Fruit fly (Drosophila melanogaster) whole organism, embryonic: Measurements from ENCODE around the gene SerRS.

Source experiments
- CG11085 ChIP-seq: fragments of 200-800 bp; sonication (Bioruptor generic); IDR thresholded peaks from 2 replicates; pipeline ENCODE4 v1.3.6; 2022; ENCODE audit warnings: missing biosample characterization, missing genetic modification characterization
- CG11093 ChIP-seq: fragments of 200-800 bp; sonication (Bioruptor generic); IDR thresholded peaks from 3 replicates; pipeline ENCODE4 v1.3.6; 2022; ENCODE audit warnings: missing biosample characterization, missing genetic modification characterization
- CG12942 ChIP-seq: fragments of 200-800 bp; sonication (Bioruptor generic); optimal IDR thresholded peaks from 3 replicates; lab custom pipeline; 2016; ENCODE audit warnings: missing biosample characterization, missing genetic modification characterization
- CG13775 ChIP-seq: fragments of 200-800 bp; sonication (Bioruptor generic); optimal IDR thresholded peaks from 3 replicates; lab custom pipeline; 2017; ENCODE audit warnings: missing biosample characterization, mild to moderate bottlenecking, missing genetic modification characterization
- CG14441 ChIP-seq: fragments of 200-800 bp; sonication (Bioruptor generic); IDR thresholded peaks from 2 replicates; pipeline ENCODE4 v1.3.6; 2022; ENCODE audit warnings: missing biosample characterization, missing genetic modification characterization
- CG1603 ChIP-seq: fragments of 200-800 bp; sonication (Bioruptor generic); optimal IDR thresholded peaks from 2 replicates; lab custom pipeline; 2019; ENCODE audit warnings: missing biosample characterization, mild to moderate bottlenecking, missing genetic modification characterization, moderate library complexity
- CG16779 ChIP-seq: fragments of 200-800 bp; sonication (Bioruptor generic); IDR thresholded peaks from 2 replicates; pipeline ENCODE4 v1.3.6; 2022; ENCODE audit warnings: missing biosample characterization, missing genetic modification characterization
- CG17328 ChIP-seq: fragments of 200-800 bp; sonication (Bioruptor generic); IDR thresholded peaks from 2 replicates; pipeline ENCODE4 v1.3.6; 2022; ENCODE audit warnings: missing biosample characterization, missing genetic modification characterization
- CG18262 ChIP-seq: fragments of 200-800 bp; optimal IDR thresholded peaks from 3 replicates; lab custom pipeline; 2019; ENCODE audit warnings: missing biosample characterization, mild to moderate bottlenecking, missing genetic modification characterization, moderate library complexity
- CG2129 ChIP-seq: fragments of 200-800 bp; sonication (Bioruptor generic); IDR thresholded peaks from 2 replicates; pipeline ENCODE4 v1.3.6; 2022; ENCODE audit warnings: missing biosample characterization, missing genetic modification characterization; ENCODE audit not compliant: partially characterized antibody
- CG2712 ChIP-seq: fragments of 200-800 bp; optimal IDR thresholded peaks from 3 replicates; lab custom pipeline; 2019; ENCODE audit warnings: missing biosample characterization, mild to moderate bottlenecking, missing genetic modification characterization, moderate library complexity
- CG34422 ChIP-seq: fragments of 200-800 bp; sonication (Bioruptor generic); IDR thresholded peaks from 3 replicates; pipeline ENCODE4 v1.3.6; 2022; ENCODE audit warnings: missing biosample characterization, missing genetic modification characterization
- CG3838 ChIP-seq: fragments of 200-800 bp; sonication (Bioruptor generic); optimal IDR thresholded peaks from 3 replicates; lab custom pipeline; 2016; ENCODE audit warnings: missing biosample characterization, missing genetic modification characterization
- CG3995 ChIP-seq: fragments of 200-800 bp; sonication (Bioruptor generic); optimal IDR thresholded peaks from 3 replicates; lab custom pipeline; 2016; ENCODE audit warnings: missing biosample characterization, missing genetic modification characterization
- CG4820 ChIP-seq: fragments of 200-800 bp; sonication (Bioruptor generic); optimal IDR thresholded peaks from 3 replicates; lab custom pipeline; 2016; ENCODE audit warnings: missing biosample characterization, missing genetic modification characterization
- CG7357 ChIP-seq: fragments of 200-800 bp; sonication (Bioruptor generic); IDR thresholded peaks from 3 replicates; pipeline ENCODE4 v1.3.6; 2022; ENCODE audit warnings: missing biosample characterization, missing genetic modification characterization
- CG7839 ChIP-seq: fragments of 200-800 bp; sonication (Bioruptor generic); optimal IDR thresholded peaks from 3 replicates; lab custom pipeline; 2018; ENCODE audit warnings: missing biosample characterization, mild to moderate bottlenecking, missing genetic modification characterization, moderate library complexity
- CG8089 ChIP-seq: fragments of 200-800 bp; sonication (Bioruptor generic); optimal IDR thresholded peaks from 3 replicates; lab custom pipeline; 2016; ENCODE audit warnings: missing biosample characterization, missing genetic modification characterization
- CG9437 ChIP-seq: fragments of 200-800 bp; sonication (Bioruptor generic); optimal IDR thresholded peaks from 2 replicates; lab custom pipeline; 2018; ENCODE audit warnings: missing biosample characterization, mild to moderate bottlenecking, missing genetic modification characterization
- CG9817 ChIP-seq: fragments of 200-800 bp; sonication (Bioruptor generic); optimal IDR thresholded peaks from 2 replicates; lab custom pipeline; 2018; ENCODE audit warnings: missing biosample characterization, mild to moderate bottlenecking, missing genetic modification characterization, moderate library complexity
- D19B ChIP-seq: fragments of 200-800 bp; sonication (Bioruptor generic); optimal IDR thresholded peaks from 2 replicates; lab custom pipeline; 2017; ENCODE audit warnings: missing biosample characterization, mild to moderate bottlenecking, missing genetic modification characterization
- Drgx ChIP-seq: fragments of 200-800 bp; sonication (Bioruptor generic); IDR thresholded peaks from 2 replicates; pipeline ENCODE4 v1.3.6; 2022; ENCODE audit warnings: missing biosample characterization, missing genetic modification characterization
- Med ChIP-seq: fragments of 200-800 bp; sonication (Bioruptor generic); peaks from one replicate; lab custom pipeline; 2016; ENCODE audit warnings: missing biosample characterization, missing genetic modification characterization, mild to moderate bottlenecking, inconsistent platforms, moderate library complexity
- Oli ChIP-seq: fragments of 200-800 bp; sonication (Bioruptor generic); optimal IDR thresholded peaks from 2 replicates; lab custom pipeline; 2018; ENCODE audit warnings: missing biosample characterization, mild to moderate bottlenecking, missing genetic modification characterization, moderate library complexity
- Pdp1 ChIP-seq, 2 experiments: fragments of 200-800 bp; sonication (Bioruptor generic); optimal IDR thresholded peaks; 3 replicates each; lab custom pipeline; 2016; ENCODE audit warnings: missing biosample characterization in 2 of 2, missing genetic modification characterization in 2 of 2, mild to moderate bottlenecking in 1 of 2, moderate library complexity in 1 of 2
- ara ChIP-seq: fragments of 200-800 bp; sonication (Bioruptor generic); IDR thresholded peaks from 2 replicates; pipeline ENCODE4 v1.3.6; 2022; ENCODE audit warnings: missing biosample characterization, missing genetic modification characterization
- cad ChIP-seq: fragments of >200 bp; optimal IDR thresholded peaks from 2 replicates; lab custom pipeline; 2017; ENCODE audit warnings: missing biosample characterization, missing genetic modification characterization
- croc ChIP-seq: fragments of 200-800 bp; sonication (Bioruptor generic); conservative IDR thresholded peaks from 3 replicates; pipeline ENCODE4 v1.3.6; 2022; ENCODE audit warnings: missing biosample characterization, missing genetic modification characterization
- da ChIP-seq: fragments of 200-800 bp; sonication (Bioruptor generic); optimal IDR thresholded peaks from 2 replicates; lab custom pipeline; 2016; ENCODE audit warnings: missing biosample characterization, missing genetic modification characterization
- dati ChIP-seq: fragments of 200-800 bp; sonication (Bioruptor generic); IDR thresholded peaks from 2 replicates; pipeline ENCODE4 v1.3.6; 2022; ENCODE audit warnings: missing biosample characterization, missing genetic modification characterization
- gfzf ChIP-seq: fragments of 200-800 bp; sonication (Bioruptor generic); optimal IDR thresholded peaks from 2 replicates; lab custom pipeline; 2016; ENCODE audit warnings: missing biosample characterization, mild to moderate bottlenecking, missing genetic modification characterization, moderate library complexity
- inv ChIP-seq: fragments of 200-800 bp; sonication (Bioruptor generic); IDR thresholded peaks from 2 replicates; pipeline ENCODE4 v1.3.6; 2022; ENCODE audit warnings: missing biosample characterization, missing genetic modification characterization; ENCODE audit not compliant: partially characterized antibody
- ken ChIP-seq: fragments of 200-800 bp; sonication (Bioruptor generic); IDR thresholded peaks from 3 replicates; pipeline ENCODE4 v1.3.6; 2022; ENCODE audit warnings: missing biosample characterization, missing genetic modification characterization
- kni ChIP-seq: fragments of 200-800 bp; sonication (Bioruptor generic); optimal IDR thresholded peaks from 3 replicates; lab custom pipeline; 2017; ENCODE audit warnings: mild to moderate bottlenecking, missing biosample characterization, missing genetic modification reagents, missing genetic modification characterization
- mam ChIP-seq: fragments of 200-800 bp; sonication (Bioruptor generic); optimal IDR thresholded peaks from 3 replicates; lab custom pipeline; 2016; ENCODE audit warnings: missing biosample characterization, missing genetic modification characterization
- nom ChIP-seq: fragments of 200-800 bp; sonication (Bioruptor generic); optimal IDR thresholded peaks from 2 replicates; lab custom pipeline; 2017; ENCODE audit warnings: missing biosample characterization, missing genetic modification characterization, mild to moderate bottlenecking, moderate library complexity, missing genetic modification reagents
- onecut ChIP-seq: fragments of 200-800 bp; sonication (Bioruptor generic); IDR thresholded peaks from 2 replicates; pipeline ENCODE4 v1.3.6; 2022; ENCODE audit warnings: missing biosample characterization, missing genetic modification characterization
- pb ChIP-seq: fragments of 200-800 bp; sonication (Bioruptor generic); optimal IDR thresholded peaks from 3 replicates; lab custom pipeline; 2016; ENCODE audit warnings: missing biosample characterization, missing genetic modification characterization
- pros ChIP-seq: fragments of 200-800 bp; sonication (Bioruptor generic); optimal IDR thresholded peaks from 3 replicates; lab custom pipeline; 2019; ENCODE audit warnings: missing biosample characterization, mild to moderate bottlenecking, missing genetic modification characterization, moderate library complexity
- ranshi ChIP-seq: fragments of 200-800 bp; sonication (Bioruptor generic); IDR thresholded peaks from 2 replicates; pipeline ENCODE4 v1.3.6; 2022; ENCODE audit warnings: missing biosample characterization, missing genetic modification characterization
- row ChIP-seq: fragments of 200-800 bp; sonication (Bioruptor generic); IDR thresholded peaks from 3 replicates; pipeline ENCODE4 v1.3.6; 2022; ENCODE audit warnings: missing biosample characterization, missing genetic modification characterization
- schlank ChIP-seq: fragments of 200-800 bp; sonication (Bioruptor generic); optimal IDR thresholded peaks from 2 replicates; lab custom pipeline; 2018; ENCODE audit warnings: missing biosample characterization, mild to moderate bottlenecking, missing genetic modification characterization
- sd ChIP-seq: fragments of 200-800 bp; sonication (Bioruptor generic); optimal IDR thresholded peaks from 3 replicates; lab custom pipeline; 2018; ENCODE audit warnings: missing biosample characterization, mild to moderate bottlenecking, missing genetic modification characterization, moderate library complexity
- sens ChIP-seq: fragments of 200-800 bp; sonication (Bioruptor generic); peaks from one replicate; lab custom pipeline; 2016; ENCODE audit warnings: missing biosample characterization, missing genetic modification characterization
- sisA ChIP-seq: fragments of 200-800 bp; sonication (Bioruptor generic); IDR thresholded peaks from 2 replicates; pipeline ENCODE4 v1.3.6; 2022; ENCODE audit warnings: missing biosample characterization, missing genetic modification characterization
- sna ChIP-seq: fragments of 200-800 bp; sonication (Bioruptor generic); IDR thresholded peaks from 2 replicates; pipeline ENCODE4 v1.3.6; 2022; ENCODE audit warnings: missing biosample characterization, missing genetic modification characterization; ENCODE audit not compliant: partially characterized antibody
- tap ChIP-seq: fragments of 200-800 bp; optimal IDR thresholded peaks from 3 replicates; lab custom pipeline; 2019; ENCODE audit warnings: missing biosample characterization, mild to moderate bottlenecking, missing genetic modification characterization, moderate library complexity
- tll ChIP-seq, 2 experiments: fragments of 200-800 bp in 1 of 2; fragments of >200 bp in 1 of 2; sonication (Bioruptor generic) in 1 of 2; optimal IDR thresholded peaks; 2 replicates each; lab custom pipeline; 2017 to 2019; ENCODE audit warnings: missing biosample characterization in 2 of 2, missing genetic modification characterization in 2 of 2, mild to moderate bottlenecking in 1 of 2, moderate library complexity in 1 of 2
- zf30C ChIP-seq: fragments of 200-800 bp; sonication (Bioruptor generic); optimal IDR thresholded peaks from 3 replicates; lab custom pipeline; 2018; ENCODE audit warnings: missing biosample characterization, mild to moderate bottlenecking, missing genetic modification characterization

SerRS gene

DNA sequence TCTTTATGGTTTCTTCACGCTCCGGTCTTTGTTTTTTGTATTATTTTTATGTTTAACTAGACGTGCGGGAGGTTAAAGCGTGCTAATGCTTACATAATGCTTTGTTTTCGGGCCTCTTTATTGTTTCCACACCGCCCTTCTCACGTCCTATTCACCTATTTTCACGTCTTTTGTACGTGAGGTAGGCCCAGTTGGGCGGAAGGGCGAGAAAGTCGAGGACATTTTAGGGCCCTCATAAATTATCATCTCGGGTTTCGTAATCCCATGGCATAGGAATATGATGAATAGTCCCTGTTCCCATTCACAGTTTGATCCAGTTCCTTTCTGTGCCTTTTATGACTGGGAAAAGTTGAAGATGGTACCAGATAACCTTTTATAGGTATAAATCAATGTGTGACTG, 31.7 kb downstream of the SerRS start:
- TF ChIP-seq Med (GFP tag; lab: Kevin White, UChicago) (peak; percentile 32), tll (GFP tag; optimal IDR thresholded peaks at IDR 0.05; lab: Kevin White, UChicago) (peak in 1 of 2 experiments; percentile 77), Pdp1 (GFP tag; optimal IDR thresholded peaks at IDR 0.05; lab: Kevin White, UChicago) (peak in 1 of 2 experiments; percentile 43), tap (tag; lab: Kevin White, UChicago) (no peak), CG2129 (GFP tag; lab: Robert Waterston, UW) (no peak), dati (no peak), pb (GFP tag; lab: Kevin White, UChicago) (no peak), cad (GFP tag; lab: Kevin White, UChicago) (peak; percentile 96)

dm6 chr2L:3004601-3005000, 32.6 kb downstream of the SerRS start:
- TF ChIP-seq sd (tag; lab: Kevin White, UChicago) (peak; percentile 52), CG2712 (tag; lab: Kevin White, UChicago) (peak; percentile 1), ara (0 out of 2 replicates have a peak, but pooled peaks have one; percentile 27), row (GFP tag; lab: Robert Waterston, UW) (peak; percentile 20; the same call in 1 of the 3 replicates), nom (GFP tag; lab: Kevin White, UChicago) (peak; percentile 25), onecut (GFP tag; lab: Robert Waterston, UW) (no peak), inv (no peak), Med (GFP tag; lab: Kevin White, UChicago) (peak; percentile 77), CG17328 (GFP tag; lab: Robert Waterston, UW) (0 out of 2 replicates have a peak, but pooled peaks have one; percentile 22), zf30C (GFP tag; lab: Kevin White, UChicago) (peak; percentile 30), schlank (no peak), CG9437 (no peak), CG34422 (GFP tag; lab: Robert Waterston, UW) (0 out of 3 replicates have a peak, but pooled peaks have one; percentile 20), ken (GFP tag; lab: Robert Waterston, UW) (0 out of 3 replicates have a peak, but pooled peaks have one; percentile 29), sens (GFP tag; lab: Kevin White, UChicago) (peak; percentile 58), CG1603 (peak; percentile 26), Drgx (GFP tag; lab: Robert Waterston, UW) (0 out of 2 replicates have a peak, but pooled peaks have one; percentile 15), pros (no peak), CG7357 (GFP tag; lab: Robert Waterston, UW) (no peak), CG4820 (GFP tag; lab: Kevin White, UChicago) (no peak), sna (GFP tag; lab: Robert Waterston, UW) (no peak)

DNA sequence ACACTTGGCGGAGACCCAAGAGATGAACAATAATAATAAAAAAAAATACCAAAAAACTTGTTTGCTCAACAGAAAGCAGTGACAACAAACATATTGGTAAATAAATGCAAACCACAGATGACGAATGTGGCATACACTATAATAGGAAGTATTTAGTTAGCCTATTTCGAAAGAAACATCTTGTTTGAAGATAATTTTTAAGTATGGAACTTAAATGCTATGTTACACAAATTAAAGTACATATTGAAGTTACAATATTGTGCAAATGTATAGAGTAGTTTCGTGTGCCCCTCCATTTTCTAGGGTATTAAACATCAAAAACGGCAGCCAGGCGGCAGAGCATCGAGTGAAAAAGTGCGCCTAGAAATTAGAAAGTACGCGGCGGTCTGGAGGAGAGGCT, 33.8 kb downstream of the SerRS start:
- no peak for TF ChIP-seq inv
- TF ChIP-seq CG8089 (GFP tag; lab: Kevin White, UChicago) = no peak
- peak; percentile 28; the same call in 1 of the 3 replicates for TF ChIP-seq CG11093
- TF ChIP-seq CG18262 (tag; lab: Kevin White, UChicago) = peak; percentile 63
- TF ChIP-seq da = no peak
- no peak for TF ChIP-seq kni (GFP tag; lab: Kevin White, UChicago)
- peak; percentile 29; the same call in 1 of the 2 replicates for TF ChIP-seq sisA (GFP tag; lab: Robert Waterston, UW)
- peak; percentile 63 for TF ChIP-seq Oli (tag; lab: Kevin White, UChicago)
- no peak for TF ChIP-seq CG11085
- TF ChIP-seq CG7839 (tag; lab: Kevin White, UChicago) = peak; percentile 54
- no peak for TF ChIP-seq mam (GFP tag; lab: Kevin White, UChicago)
- peak; percentile 10 for TF ChIP-seq CG9817
- no peak for TF ChIP-seq CG3995
- peak; percentile 25 for TF ChIP-seq CG12942
- TF ChIP-seq CG14441 (GFP tag; lab: Robert Waterston, UW) = no peak
- TF ChIP-seq croc (GFP tag; lab: Robert Waterston, UW) = no peak
- no peak for TF ChIP-seq CG3838 (GFP tag; lab: Kevin White, UChicago)
- no peak for TF ChIP-seq gfzf
- TF ChIP-seq CG13775 = no peak
- no peak for TF ChIP-seq CG16779
- TF ChIP-seq D19B (GFP tag; lab: Kevin White, UChicago) = no peak
- TF ChIP-seq ranshi = no peak
